Fruit fly (Drosophila melanogaster): ENCODE data around the gene CG10274.

DNA sequence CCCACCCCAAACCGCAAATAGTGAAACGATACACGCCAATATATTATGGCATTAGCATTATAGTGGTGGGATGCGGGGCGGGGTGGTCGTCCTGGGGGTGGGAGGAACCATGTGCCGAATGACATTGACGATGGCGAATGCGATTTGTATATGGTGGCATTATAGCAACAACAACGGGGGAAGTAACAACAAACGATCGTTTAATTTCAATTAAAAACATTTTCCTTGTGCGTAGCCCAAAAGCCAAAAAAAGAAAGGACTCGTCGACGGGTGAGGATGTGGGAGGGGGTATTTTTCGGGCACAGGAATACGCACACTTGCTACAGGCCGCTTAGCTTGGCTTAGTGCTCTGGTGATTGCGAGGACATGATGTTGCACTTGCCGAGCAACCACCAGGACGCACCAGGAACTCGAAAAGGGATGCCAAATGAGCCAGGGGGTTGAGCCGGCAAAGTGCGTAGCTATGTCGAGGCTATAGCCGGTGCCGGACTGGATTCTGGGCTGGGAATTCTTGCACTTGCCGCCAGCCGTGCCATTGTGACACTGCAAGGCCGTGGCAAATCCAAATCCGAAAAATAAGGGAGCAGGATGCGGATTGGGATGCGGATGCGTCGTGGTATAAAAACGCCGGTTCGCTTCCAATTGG is 19.0 kb downstream of the CG10274 start, which contains the start of gene Prdm13:
- no peak for TF ChIP-seq CG17806 (tag; optimal IDR thresholded peaks at IDR 0.05)
- no peak for TF ChIP-seq CG12605 (GFP tag; IDR thresholded peaks at IDR 0.05)
- no peak for TF ChIP-seq EcR (GFP tag; optimal IDR thresholded peaks at IDR 0.05)
- no peak for TF ChIP-seq CG15710 (tag; optimal IDR thresholded peaks at IDR 0.05)
